Worm (Caenorhabditis elegans): Measurements from ENCODE around the gene sna-1.
A peak's percentile ranks its signal among the peaks of the same experiment; 100 is the strongest.

DNA sequence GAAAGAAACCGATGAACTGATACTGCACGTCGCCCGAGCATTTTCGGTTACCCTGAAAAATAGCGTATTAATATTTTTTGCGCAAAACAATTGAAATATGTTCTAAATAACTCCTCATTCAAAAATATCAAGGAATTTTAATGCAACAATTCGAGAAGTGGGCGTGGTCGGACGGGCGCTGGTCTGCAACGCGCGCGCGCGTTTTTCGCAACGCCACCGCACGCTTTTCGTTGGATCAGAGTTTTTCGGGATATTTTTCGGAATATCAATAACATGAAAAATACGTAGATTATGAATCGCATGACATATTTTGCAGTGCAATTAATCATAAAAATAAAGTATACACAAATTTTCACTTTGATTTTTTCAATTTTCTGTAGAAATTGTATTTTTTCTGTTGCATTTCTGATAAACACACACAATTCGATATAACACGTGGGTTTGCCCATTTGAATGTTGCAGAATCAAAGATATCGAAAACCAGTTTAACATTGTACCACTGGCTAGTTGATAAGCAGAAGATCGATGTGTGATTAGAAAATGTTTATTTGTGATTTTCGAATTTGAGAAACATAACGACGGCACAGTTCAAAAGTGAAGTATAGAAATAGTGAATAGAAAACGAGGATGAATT is 1.3 kb downstream of the sna-1 start, which contains the start of gene dlst-1:
- TF ChIP-seq tra-4 (tag; optimal IDR thresholded peaks at IDR 0.05) (no peak), ama-1 (optimal IDR thresholded peaks at IDR 0.05) (no peak), flt-1 (GFP tag; IDR thresholded peaks at IDR 0.05) (peak; percentile 46; the same call in 1 of the 2 replicates), tbx-37 (GFP tag; conservative IDR thresholded peaks at IDR 0.05) (no peak), F13C5.2 (tag; optimal IDR thresholded peaks at IDR 0.05) (peak; percentile 87), ceh-13 (GFP tag; optimal IDR thresholded peaks at IDR 0.05) (peak; percentile 21), aly-1 (tag; optimal IDR thresholded peaks at IDR 0.05) (peak; percentile 52), ceh-36 (tag; optimal IDR thresholded peaks at IDR 0.05) (peak; percentile 49)

Measured in whole organism, early embryonic.